Fruit fly (Drosophila melanogaster): ENCODE data around the gene CG6565.

Gene CG6565

DNA sequence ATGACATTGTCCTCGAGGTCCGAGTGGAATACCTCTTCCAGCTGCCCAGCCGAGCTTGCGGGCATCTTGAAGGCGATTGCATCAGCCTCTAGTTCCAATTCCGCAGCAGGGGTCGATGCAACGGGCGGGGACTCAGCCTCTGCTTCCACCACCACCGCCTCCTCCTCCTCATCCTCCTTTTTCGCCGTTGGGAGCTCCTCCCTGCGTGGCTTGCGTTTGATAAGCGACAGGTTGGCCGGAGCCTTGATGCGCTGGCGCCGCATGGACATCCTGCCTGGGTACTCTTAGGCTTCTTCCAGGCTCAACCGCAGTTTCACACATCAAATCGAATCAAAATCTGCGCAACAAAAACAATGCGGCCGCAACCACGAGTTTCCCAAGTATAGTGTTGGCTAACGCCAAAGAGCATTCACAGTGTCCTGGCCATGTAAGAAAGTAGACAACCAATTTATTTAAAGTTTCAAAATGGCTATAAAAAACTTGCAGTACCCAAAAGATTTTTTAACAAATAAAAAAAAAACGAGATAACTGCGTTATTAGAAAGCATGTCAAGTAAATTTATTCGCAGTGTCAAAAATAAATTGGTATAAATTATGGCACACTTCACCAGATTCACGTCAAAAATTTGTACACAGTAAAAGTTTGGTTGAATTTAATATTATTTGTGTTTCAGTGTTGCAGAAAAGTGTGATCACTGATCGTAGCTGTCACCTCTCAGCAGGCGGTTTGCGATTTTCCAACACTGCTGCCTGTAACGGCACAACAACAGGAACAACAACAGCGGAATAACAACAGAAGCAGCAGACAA is at the start of gene CG6565, which contains the start of gene Bdp1 (continued):
- TF ChIP-seq CG2712 (tag; optimal IDR thresholded peaks at IDR 0.05) (peak; percentile 96), fd102C (GFP tag; optimal IDR thresholded peaks at IDR 0.05) (peak; percentile 80), CG6683 (GFP tag; optimal IDR thresholded peaks at IDR 0.05) (peak; percentile 86), usp (GFP tag; optimal IDR thresholded peaks at IDR 0.05) (no peak), Ssrp (tag; optimal IDR thresholded peaks at IDR 0.05) (peak; percentile 98), ttk (GFP tag; IDR thresholded peaks at IDR 0.05) (peak; percentile 91), tx (GFP tag; optimal IDR thresholded peaks at IDR 0.05) (peak; percentile 99), slou (GFP tag; optimal IDR thresholded peaks at IDR 0.05) (peak; percentile 98), CG7745 (tag; optimal IDR thresholded peaks at IDR 0.05) (no peak), CG10209 (GFP tag; optimal IDR thresholded peaks at IDR 0.05) (peak; percentile 98), gt (GFP tag; IDR thresholded peaks at IDR 0.05) (peak; percentile 81), CG13624 (GFP tag; optimal IDR thresholded peaks at IDR 0.05) (peak; percentile 99), Sox100B (GFP tag; optimal IDR thresholded peaks at IDR 0.05) (peak; percentile 98), CG1233 (GFP tag; optimal IDR thresholded peaks at IDR 0.05) (peak; percentile 96), kay (GFP tag; optimal IDR thresholded peaks at IDR 0.05) (peak; percentile 95), Bgb (GFP tag; IDR thresholded peaks at IDR 0.05; ENCODE audit: partially characterized antibody) (0 out of 2 replicates have a peak, but pooled peaks have one; percentile 19), CG1602 (GFP tag; optimal IDR thresholded peaks at IDR 0.05) (peak; percentile 99), CG43689 (GFP tag; IDR thresholded peaks at IDR 0.05) (peak; percentile 79), Eip74EF (GFP tag; optimal IDR thresholded peaks at IDR 0.05) (peak in 1 of 2 experiments; percentile 88), sqz (GFP tag; optimal IDR thresholded peaks at IDR 0.05) (peak; percentile 92), dpn (GFP tag; optimal IDR thresholded peaks at IDR 0.05) (peak; percentile 98 to 99), Myb (GFP tag; optimal IDR thresholded peaks at IDR 0.05) (peak; percentile 94), Bteb2 (GFP tag; optimal IDR thresholded peaks at IDR 0.05) (peak; percentile 98), caup (GFP tag; optimal IDR thresholded peaks at IDR 0.05; ENCODE audit: severe bottlenecking) (peak; percentile 95), nerfin-2 (GFP tag; IDR thresholded peaks at IDR 0.05; ENCODE audit: partially characterized antibody) (no peak), CG11398 (GFP tag; optimal IDR thresholded peaks at IDR 0.05) (peak; percentile 96), CG2202 (tag; optimal IDR thresholded peaks at IDR 0.05) (peak; percentile 90), CG11456 (GFP tag; IDR thresholded peaks at IDR 0.05) (peak; percentile 93), sim (GFP tag; IDR thresholded peaks at IDR 0.05) (peak; percentile 78), Dek (tag; optimal IDR thresholded peaks at IDR 0.05) (peak; percentile 96), kah (GFP tag; optimal IDR thresholded peaks at IDR 0.05) (peak; percentile 79), Abd-B (GFP tag; optimal IDR thresholded peaks at IDR 0.05) (peak; percentile 99), CG13123 (GFP tag; optimal IDR thresholded peaks at IDR 0.05) (peak; percentile 96), CG11723 (GFP tag; optimal IDR thresholded peaks at IDR 0.05) (peak; percentile 94), sr (GFP tag; IDR thresholded peaks at IDR 0.05) (peak; percentile 67; the same call in 1 of the 3 replicates), CG12391 (tag; optimal IDR thresholded peaks at IDR 0.05) (peak; percentile 98), CG11696 (GFP tag; IDR thresholded peaks at IDR 0.05) (peak; percentile 57), Oaz (GFP tag; IDR thresholded peaks at IDR 0.05) (peak; percentile 86), ato (GFP tag; IDR thresholded peaks at IDR 0.05; ENCODE audit: partially characterized antibody) (no peak), Fer3 (tag; optimal IDR thresholded peaks at IDR 0.05) (peak; percentile 94), zen2 (GFP tag; IDR thresholded peaks at IDR 0.05; ENCODE audit: partially characterized antibody) (no peak), chn (GFP tag; optimal IDR thresholded peaks at IDR 0.05) (peak; percentile 99), MESR4 (GFP tag; optimal IDR thresholded peaks at IDR 0.05) (peak; percentile 79), fd3F (GFP tag; optimal IDR thresholded peaks at IDR 0.05) (peak; percentile 95), CG4854 (GFP tag; optimal IDR thresholded peaks at IDR 0.05) (peak; percentile 97), trh (GFP tag; optimal IDR thresholded peaks at IDR 0.05) (peak; percentile 96), zf30C (GFP tag; optimal IDR thresholded peaks at IDR 0.05) (peak; percentile 93), az2 (GFP tag; optimal IDR thresholded peaks at IDR 0.05) (peak; percentile 98)
